Worm (Caenorhabditis elegans): ENCODE measurements around the gene sqst-2.

DNA sequence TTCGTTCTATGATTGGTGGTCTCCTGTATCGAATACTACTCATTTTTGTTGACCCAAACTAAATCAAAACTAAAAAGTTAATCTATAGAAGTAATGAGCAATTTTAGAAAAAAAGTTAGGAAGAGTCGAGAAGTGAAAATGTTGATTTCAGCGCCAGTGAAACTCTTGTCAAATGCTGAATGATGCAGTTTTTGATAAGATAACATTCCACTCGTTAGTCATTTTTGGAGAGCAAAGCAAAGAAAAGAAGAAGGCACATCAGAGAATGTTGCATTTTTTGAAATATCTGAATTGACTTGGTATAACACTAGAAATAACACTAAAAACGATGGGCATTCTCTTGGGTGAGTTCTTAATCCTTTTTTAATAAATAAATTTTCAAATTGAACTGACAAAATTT lies at the start of gene sqst-2:
- TF ChIP-seq hlh-30 (tag; optimal IDR thresholded peaks at IDR 0.05; ENCODE audit: insufficient read depth) (no peak), ceh-9 (tag; optimal IDR thresholded peaks at IDR 0.05) (no peak)
